Worm (Caenorhabditis elegans): Measurements from ENCODE around the gene C05C8.8.

C05C8.8 gene

ce11 chrV:7236694-7237093, 18.3 kb downstream of the C05C8.8 start:
- TF ChIP-seq F39B2.1 (GFP tag; IDR thresholded peaks at IDR 0.05) (no peak), dpl-1 (GFP tag; optimal IDR thresholded peaks at IDR 0.05) (no peak), snpc-3.4 (tag; optimal IDR thresholded peaks at IDR 0.05) (no peak), ekl-4 (GFP tag; IDR thresholded peaks at IDR 0.05) (no peak), snpc-1.3 (tag; optimal IDR thresholded peaks at IDR 0.05; ENCODE audit: insufficient read depth) (no peak), madf-3 (GFP tag; IDR thresholded peaks at IDR 0.05) (no peak), B0035.1 (tag; optimal IDR thresholded peaks at IDR 0.05) (no peak), fkh-3 (tag; optimal IDR thresholded peaks at IDR 0.05) (no peak), F37B4.10 (GFP tag; IDR thresholded peaks at IDR 0.05) (no peak), lin-40 (tag; optimal IDR thresholded peaks at IDR 0.05) (no peak), bed-1 (GFP tag; IDR thresholded peaks at IDR 0.05) (no peak), bed-2 (GFP tag; IDR thresholded peaks at IDR 0.05) (no peak), D2030.7 (GFP tag; IDR thresholded peaks at IDR 0.05) (no peak), C17E4.6 (GFP tag; IDR thresholded peaks at IDR 0.05) (no peak), cebp-2 (GFP tag; IDR thresholded peaks at IDR 0.05) (no peak), F57C9.4 (tag; optimal IDR thresholded peaks at IDR 0.05) (no peak), mcd-1 (GFP tag; IDR thresholded peaks at IDR 0.05) (no peak), F57A8.1 (GFP tag; optimal IDR thresholded peaks at IDR 0.05) (no peak), unc-62 (GFP tag; optimal IDR thresholded peaks at IDR 0.05) (no peak)

- TF ChIP-seq aptf-2 (GFP tag; conservative IDR thresholded peaks at IDR 0.05) (no peak), repo-1 (tag; optimal IDR thresholded peaks at IDR 0.05) (no peak), ztf-28 (GFP tag; IDR thresholded peaks at IDR 0.05) (no peak), hmg-20 (GFP tag; IDR thresholded peaks at IDR 0.05) (no peak), hsf-1 (GFP tag; IDR thresholded peaks at IDR 0.05) (no peak), madf-8 (GFP tag; conservative IDR thresholded peaks at IDR 0.05) (no peak), ztf-22 (GFP tag; optimal IDR thresholded peaks at IDR 0.05) (no peak), ceh-40 (GFP tag; IDR thresholded peaks at IDR 0.05) (no peak), let-607 (tag; optimal IDR thresholded peaks at IDR 0.05) (no peak), snpc-3.4 (tag; optimal IDR thresholded peaks at IDR 0.05) (no peak), chd-7 (tag; optimal IDR thresholded peaks at IDR 0.05) (no peak), cebp-1 (GFP tag; IDR thresholded peaks at IDR 0.05) (no peak), cebp-1 (tag; optimal IDR thresholded peaks at IDR 0.05) (no peak), mxl-1 (tag; optimal IDR thresholded peaks at IDR 0.05) (no peak), K12H6.12 (tag; optimal IDR thresholded peaks at IDR 0.05) (no peak), ekl-4 (GFP tag; IDR thresholded peaks at IDR 0.05) (no peak), nfya-1 (tag; optimal IDR thresholded peaks at IDR 0.05; ENCODE audit: borderline replicate concordance, insufficient read depth) (no peak)
Observed at ce11 chrV:7234726-7235125, 20.3 kb downstream of the C05C8.8 start, which contains the start of gene C05C8.5. Gene C05C8.5, minus strand, starts transcription at chrV:7234826.

- no peak for TF ChIP-seq egl-18 (GFP tag; IDR thresholded peaks at IDR 0.05)
- no peak for TF ChIP-seq D2030.7 (GFP tag; IDR thresholded peaks at IDR 0.05)
Observed at ce11 chrV:7231524-7231923, 23.5 kb downstream of the C05C8.8 start.

- TF ChIP-seq ets-4 (GFP tag; optimal IDR thresholded peaks at IDR 0.05): no peak
- TF ChIP-seq mxl-1 (tag; optimal IDR thresholded peaks at IDR 0.05): no peak
- TF ChIP-seq K12H6.12 (tag; optimal IDR thresholded peaks at IDR 0.05): no peak
- TF ChIP-seq snpc-1.3 (tag; optimal IDR thresholded peaks at IDR 0.05; ENCODE audit: insufficient read depth): peak; percentile 55
- peak; percentile 15; the same call in 1 of the 2 replicates for TF ChIP-seq pbrm-1 (GFP tag; IDR thresholded peaks at IDR 0.05)
- TF ChIP-seq hrde-1 (tag; optimal IDR thresholded peaks at IDR 0.05; ENCODE audit: borderline replicate concordance): no peak
- TF ChIP-seq ztf-3 (GFP tag; optimal IDR thresholded peaks at IDR 0.05): no peak
- TF ChIP-seq snpc-4 (GFP tag; optimal IDR thresholded peaks at IDR 0.05): peak; percentile 9
- peak in 2 of 4 experiments; percentile 2 to 17 for TF ChIP-seq snpc-4 (tag; optimal IDR thresholded peaks at IDR 0.05)
- TF ChIP-seq mcd-1 (GFP tag; IDR thresholded peaks at IDR 0.05): peak; percentile 65
- TF ChIP-seq madf-6 (GFP tag; IDR thresholded peaks at IDR 0.05): peak; percentile 55; the same call in 1 of the 2 replicates
- TF ChIP-seq snpc-3.4 (tag; optimal IDR thresholded peaks at IDR 0.05): peak; percentile 62
- TF ChIP-seq ceh-27 (GFP tag; optimal IDR thresholded peaks at IDR 0.05): peak; percentile 9
- TF ChIP-seq attf-6 (GFP tag; IDR thresholded peaks at IDR 0.05): no peak
- no peak for TF ChIP-seq C17E4.6 (GFP tag; IDR thresholded peaks at IDR 0.05)
- no peak for TF ChIP-seq cebp-1 (GFP tag; IDR thresholded peaks at IDR 0.05)
- peak; percentile 51 for TF ChIP-seq cebp-1 (tag; optimal IDR thresholded peaks at IDR 0.05)
Observed at ce11 chrV:7230847-7231246, 24.1 kb downstream of the C05C8.8 start, which contains the start of the genes gei-6 and krr-1. Gene gei-6, minus strand, starts transcription at chrV:7230848. Gene krr-1, plus strand, starts transcription at chrV:7231190.

Measured in whole organism, young adult.